Fruit fly (Drosophila melanogaster) whole organism, pupa: ENCODE data around the gene Usp5.

Source experiments
- CG17806 ChIP-seq: fragments of 200-800 bp; sonication (Bioruptor generic); optimal IDR thresholded peaks from 2 replicates; lab custom pipeline; 2018; ENCODE audit warnings: missing biosample characterization, mild to moderate bottlenecking, missing genetic modification characterization, moderate library complexity
- Pif1A ChIP-seq: fragments of 200-800 bp; sonication (Bioruptor generic); optimal IDR thresholded peaks from 3 replicates; lab custom pipeline; 2016; ENCODE audit warnings: missing biosample characterization, missing genetic modification characterization
- gl ChIP-seq: fragments of 200-800 bp; sonication (Bioruptor generic); optimal IDR thresholded peaks from 2 replicates; lab custom pipeline; 2018; ENCODE audit warnings: missing biosample characterization, mild to moderate bottlenecking, missing genetic modification characterization

dm6 chr3L:3148125-3149059, at the start of gene Usp5, which contains the start of gene BtbVII:
- TF ChIP-seq Pif1A (GFP tag; lab: Kevin White, UChicago) (no peak), CG17806 (tag; lab: Kevin White, UChicago) (no peak), gl (tag; lab: Kevin White, UChicago) (peak; percentile 56)
